Fruit fly (Drosophila melanogaster) whole organism, embryonic: ENCODE measurements around the gene CG42759.

ENCODE experiments used
- Abd-B ChIP-seq: fragments of 200-800 bp; sonication (Bioruptor generic); optimal IDR thresholded peaks from 2 replicates; lab custom pipeline; 2018; ENCODE audit warnings: missing biosample characterization, mild to moderate bottlenecking, missing genetic modification characterization, moderate library complexity
- Blimp-1 ChIP-seq: fragments of 200-800 bp; sonication (Bioruptor generic); optimal IDR thresholded peaks from 3 replicates; lab custom pipeline; 2018; ENCODE audit warnings: missing biosample characterization, missing genetic modification characterization, mild to moderate bottlenecking, moderate library complexity, missing genetic modification reagents
- CG1024 ChIP-seq: fragments of 200-800 bp; sonication (Bioruptor generic); IDR thresholded peaks from 2 replicates; pipeline ENCODE4 v1.3.6; 2022; ENCODE audit warnings: missing biosample characterization, missing genetic modification characterization
- CG10267 ChIP-seq: fragments of 200-800 bp; sonication (Bioruptor generic); optimal IDR thresholded peaks from 2 replicates; lab custom pipeline; 2018; ENCODE audit warnings: missing biosample characterization, mild to moderate bottlenecking, missing genetic modification characterization, moderate library complexity
- CG10431 ChIP-seq: fragments of 200-800 bp; sonication (Bioruptor generic); optimal IDR thresholded peaks from 3 replicates; lab custom pipeline; 2018; ENCODE audit warnings: missing biosample characterization, mild to moderate bottlenecking, missing genetic modification characterization
- CG11723 ChIP-seq: fragments of 200-800 bp; sonication (Bioruptor generic); optimal IDR thresholded peaks from 2 replicates; lab custom pipeline; 2017; ENCODE audit warnings: missing biosample characterization, mild to moderate bottlenecking, missing genetic modification characterization
- CG12659 ChIP-seq: fragments of 200-800 bp; sonication (Bioruptor generic); optimal IDR thresholded peaks from 3 replicates; lab custom pipeline; 2017; ENCODE audit warnings: mild to moderate bottlenecking, missing biosample characterization, missing genetic modification reagents, missing genetic modification characterization
- CG15479 ChIP-seq: fragments of 200-800 bp; sonication (Bioruptor generic); optimal IDR thresholded peaks from 3 replicates; lab custom pipeline; 2019; ENCODE audit warnings: missing biosample characterization, mild to moderate bottlenecking, missing genetic modification characterization, moderate library complexity
- CG1603 ChIP-seq: fragments of 200-800 bp; sonication (Bioruptor generic); optimal IDR thresholded peaks from 2 replicates; lab custom pipeline; 2019; ENCODE audit warnings: missing biosample characterization, mild to moderate bottlenecking, missing genetic modification characterization, moderate library complexity
- CG16813 ChIP-seq: fragments of 200-800 bp; sonication (Bioruptor generic); IDR thresholded peaks from 3 replicates; pipeline ENCODE4 v1.3.6; 2022; ENCODE audit warnings: missing biosample characterization, missing genetic modification characterization; ENCODE audit not compliant: partially characterized antibody
- CG17359 ChIP-seq: fragments of 200-800 bp; sonication (Bioruptor generic); optimal IDR thresholded peaks from 3 replicates; lab custom pipeline; 2018; ENCODE audit warnings: missing biosample characterization, mild to moderate bottlenecking, missing genetic modification characterization, moderate library complexity
- CG18476 ChIP-seq: fragments of 200-800 bp; sonication (Bioruptor generic); optimal IDR thresholded peaks from 2 replicates; lab custom pipeline; 2016; ENCODE audit warnings: missing biosample characterization, mild to moderate bottlenecking, missing genetic modification characterization
- CG30403 ChIP-seq: fragments of 200-800 bp; sonication (Bioruptor generic); optimal IDR thresholded peaks from 3 replicates; lab custom pipeline; 2016; ENCODE audit warnings: missing biosample characterization, missing genetic modification characterization
- CG3407 ChIP-seq: fragments of 200-800 bp; sonication (Bioruptor generic); optimal IDR thresholded peaks from 2 replicates; lab custom pipeline; 2018; ENCODE audit warnings: missing biosample characterization, mild to moderate bottlenecking, missing genetic modification characterization
- CG43689 ChIP-seq: fragments of 200-800 bp; sonication (Bioruptor generic); IDR thresholded peaks from 2 replicates; pipeline ENCODE4 v1.3.6; 2022; ENCODE audit warnings: missing biosample characterization, missing genetic modification characterization
- CG6175 ChIP-seq: fragments of 200-800 bp; sonication (Bioruptor generic); IDR thresholded peaks from 3 replicates; pipeline ENCODE4 v1.3.6; 2022; ENCODE audit warnings: missing biosample characterization, missing genetic modification characterization
- CG6272 ChIP-seq: fragments of 200-800 bp; sonication (Bioruptor generic); IDR thresholded peaks from 2 replicates; pipeline ENCODE4 v1.3.6; 2022; ENCODE audit warnings: missing biosample characterization, missing genetic modification characterization
- CG6654 ChIP-seq: fragments of 200-800 bp; sonication (Bioruptor generic); optimal IDR thresholded peaks from 2 replicates; lab custom pipeline; 2017; ENCODE audit warnings: missing biosample characterization, mild to moderate bottlenecking, missing genetic modification characterization
- CG6813 ChIP-seq: fragments of 200-800 bp; sonication (Bioruptor generic); optimal IDR thresholded peaks from 2 replicates; lab custom pipeline; 2017; ENCODE audit warnings: missing biosample characterization, missing genetic modification characterization, mild to moderate bottlenecking, moderate library complexity, missing genetic modification reagents
- CG7271 ChIP-seq: fragments of 200-800 bp; sonication (Bioruptor generic); optimal IDR thresholded peaks from 2 replicates; lab custom pipeline; 2018; ENCODE audit warnings: missing biosample characterization, mild to moderate bottlenecking, missing genetic modification characterization, moderate library complexity
- CG9797 ChIP-seq: fragments of 200-800 bp; sonication (Bioruptor generic); optimal IDR thresholded peaks from 3 replicates; lab custom pipeline; 2018; ENCODE audit warnings: missing biosample characterization, mild to moderate bottlenecking, missing genetic modification characterization
- CG9876 ChIP-seq: fragments of 200-800 bp; sonication (Bioruptor generic); optimal IDR thresholded peaks from 2 replicates; lab custom pipeline; 2016; ENCODE audit warnings: missing biosample characterization, missing genetic modification characterization
- CG9932 ChIP-seq: fragments of 200-800 bp; sonication (Bioruptor generic); IDR thresholded peaks from 2 replicates; pipeline ENCODE4 v1.3.6; 2022; ENCODE audit warnings: missing biosample characterization, missing genetic modification characterization
- Dip2 ChIP-seq: fragments of 200-800 bp; sonication (Bioruptor generic); IDR thresholded peaks from 2 replicates; pipeline ENCODE4 v1.3.6; 2022; ENCODE audit warnings: missing biosample characterization, missing genetic modification characterization
- Doc2 ChIP-seq: fragments of 200-800 bp; sonication (Bioruptor generic); IDR thresholded peaks from 2 replicates; pipeline ENCODE4 v1.3.6; 2022; ENCODE audit warnings: missing biosample characterization, missing genetic modification characterization
- Ets65A ChIP-seq: fragments of 200-800 bp; sonication (Bioruptor generic); peaks from one replicate; lab custom pipeline; 2016; ENCODE audit warnings: missing biosample characterization, missing genetic modification characterization
- HLH54F ChIP-seq: fragments of 200-800 bp; sonication (Bioruptor generic); optimal IDR thresholded peaks from 3 replicates; lab custom pipeline; 2016; ENCODE audit warnings: missing biosample characterization, missing genetic modification characterization
- HmgZ ChIP-seq: fragments of 200-800 bp; sonication (Bioruptor generic); optimal IDR thresholded peaks from 2 replicates; lab custom pipeline; 2018; ENCODE audit warnings: missing biosample characterization, mild to moderate bottlenecking, missing genetic modification characterization
- Hmx ChIP-seq: fragments of 200-800 bp; sonication (Bioruptor generic); optimal IDR thresholded peaks from 2 replicates; lab custom pipeline; 2016; ENCODE audit warnings: missing biosample characterization, missing genetic modification characterization
- Mad ChIP-seq: fragments of 200-800 bp; sonication (Bioruptor generic); optimal IDR thresholded peaks from 2 replicates; lab custom pipeline; 2016; ENCODE audit warnings: missing biosample characterization, missing genetic modification characterization
- NFAT ChIP-seq: fragments of 200-800 bp; sonication (Bioruptor generic); IDR thresholded peaks from 2 replicates; pipeline ENCODE4 v1.3.6; 2022; ENCODE audit warnings: missing biosample characterization, missing genetic modification characterization
- Oli ChIP-seq: fragments of 200-800 bp; sonication (Bioruptor generic); optimal IDR thresholded peaks from 2 replicates; lab custom pipeline; 2018; ENCODE audit warnings: missing biosample characterization, mild to moderate bottlenecking, missing genetic modification characterization, moderate library complexity
- Optix ChIP-seq: fragments of 200-800 bp; sonication (Bioruptor generic); IDR thresholded peaks from 3 replicates; pipeline ENCODE4 v1.3.6; 2022; ENCODE audit warnings: missing biosample characterization, missing genetic modification characterization
- Sin3A ChIP-seq: fragments of >200 bp; optimal IDR thresholded peaks from 2 replicates; lab custom pipeline; 2018
- TFAM ChIP-seq: fragments of 200-800 bp; sonication (Bioruptor generic); optimal IDR thresholded peaks from 2 replicates; lab custom pipeline; 2017; ENCODE audit warnings: missing biosample characterization, missing genetic modification characterization, inconsistent platforms
- Vsx1 ChIP-seq: fragments of 200-800 bp; sonication (Bioruptor generic); optimal IDR thresholded peaks from 2 replicates; lab custom pipeline; 2017; ENCODE audit warnings: missing biosample characterization, mild to moderate bottlenecking, missing genetic modification characterization, missing genetic modification reagents
- Xbp1 ChIP-seq: fragments of 200-800 bp; sonication (Bioruptor generic); optimal IDR thresholded peaks from 3 replicates; lab custom pipeline; 2016; ENCODE audit warnings: missing biosample characterization, mild to moderate bottlenecking, missing genetic modification characterization
- al ChIP-seq: fragments of 200-800 bp; sonication (Bioruptor generic); IDR thresholded peaks from 2 replicates; pipeline ENCODE4 v1.3.6; 2022; ENCODE audit warnings: missing biosample characterization, missing genetic modification characterization
- ara ChIP-seq: fragments of 200-800 bp; sonication (Bioruptor generic); IDR thresholded peaks from 2 replicates; pipeline ENCODE4 v1.3.6; 2022; ENCODE audit warnings: missing biosample characterization, missing genetic modification characterization
- chm ChIP-seq: fragments of 200-800 bp; sonication (Bioruptor generic); IDR thresholded peaks from 2 replicates; pipeline ENCODE4 v1.3.6; 2022; ENCODE audit warnings: missing biosample characterization, missing genetic modification characterization
- crp ChIP-seq, 2 experiments: fragments of 200-800 bp; sonication (Bioruptor generic); optimal IDR thresholded peaks; 2 replicates in 1 of 2; 3 replicates in 1 of 2; lab custom pipeline; 2017; ENCODE audit warnings: missing biosample characterization in 2 of 2, missing genetic modification characterization in 2 of 2, mild to moderate bottlenecking in 1 of 2, moderate library complexity in 1 of 2
- disco-r ChIP-seq: fragments of 200-800 bp; sonication (Bioruptor generic); optimal IDR thresholded peaks from 2 replicates; lab custom pipeline; 2016; ENCODE audit warnings: missing biosample characterization, missing genetic modification characterization
- dmrt99B ChIP-seq: fragments of 200-800 bp; sonication (Bioruptor generic); optimal IDR thresholded peaks from 2 replicates; lab custom pipeline; 2018; ENCODE audit warnings: missing biosample characterization, mild to moderate bottlenecking, missing genetic modification characterization, moderate library complexity
- dysf ChIP-seq: fragments of 200-800 bp; sonication (Bioruptor generic); IDR thresholded peaks from 3 replicates; pipeline ENCODE4 v1.3.6; 2022; ENCODE audit warnings: missing biosample characterization, missing genetic modification characterization
- esg ChIP-seq: fragments of 200-800 bp; sonication (Bioruptor generic); conservative IDR thresholded peaks from 2 replicates; pipeline ENCODE4 v1.3.6; 2022; ENCODE audit warnings: missing biosample characterization, missing genetic modification characterization
- otp ChIP-seq: fragments of 200-800 bp; sonication (Bioruptor generic); IDR thresholded peaks from 3 replicates; pipeline ENCODE4, ENCODE4 v1.3.6; 2022; ENCODE audit warnings: missing biosample characterization, missing genetic modification characterization
- phol ChIP-seq: fragments of 200-800 bp; sonication (Bioruptor generic); optimal IDR thresholded peaks from 3 replicates; lab custom pipeline; 2018; ENCODE audit warnings: missing biosample characterization, mild to moderate bottlenecking, missing genetic modification characterization, moderate library complexity
- psq ChIP-seq: fragments of 200-800 bp; sonication (Bioruptor generic); optimal IDR thresholded peaks from 2 replicates; lab custom pipeline; 2017; ENCODE audit warnings: missing biosample characterization, missing genetic modification characterization
- rib ChIP-seq: fragments of 200-800 bp; sonication (Bioruptor generic); IDR thresholded peaks from 2 replicates; pipeline ENCODE4 v1.3.6; 2022; ENCODE audit warnings: missing biosample characterization, missing genetic modification characterization
- schlank ChIP-seq: fragments of 200-800 bp; sonication (Bioruptor generic); optimal IDR thresholded peaks from 2 replicates; lab custom pipeline; 2018; ENCODE audit warnings: missing biosample characterization, mild to moderate bottlenecking, missing genetic modification characterization
- sens ChIP-seq: fragments of 200-800 bp; sonication (Bioruptor generic); peaks from one replicate; lab custom pipeline; 2016; ENCODE audit warnings: missing biosample characterization, missing genetic modification characterization
- toy ChIP-seq: fragments of 200-800 bp; sonication (Bioruptor generic); IDR thresholded peaks from 2 replicates; pipeline ENCODE4 v1.3.6; 2022; ENCODE audit warnings: missing biosample characterization, missing genetic modification characterization

Gene CG42759

DNA sequence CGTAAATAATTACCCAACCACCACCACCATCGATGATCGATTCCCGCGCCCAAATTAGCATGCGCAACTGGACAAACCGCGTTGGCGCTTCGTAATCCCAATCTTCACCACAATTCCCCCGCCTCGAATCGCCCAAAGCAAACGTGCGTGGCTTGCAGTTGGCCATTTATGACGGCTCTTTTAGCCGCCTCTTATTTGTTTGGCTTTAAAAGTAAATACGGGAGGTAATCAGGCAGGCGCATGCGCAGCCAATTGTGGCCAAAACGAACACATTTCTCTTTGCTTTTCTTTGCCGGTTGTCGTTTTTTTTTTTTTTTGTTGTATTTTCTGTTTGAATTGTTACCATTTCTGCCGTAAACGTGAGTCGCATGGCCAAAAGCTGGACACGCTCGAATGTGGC, 7.7 kb downstream of the CG42759 start (continued):
- TF ChIP-seq CG6654 (GFP tag; lab: Kevin White, UChicago) (no peak), sens (peak; percentile 31), Doc2 (GFP tag; lab: Robert Waterston, UW) (no peak), CG43689 (GFP tag; lab: Robert Waterston, UW) (no peak), Ets65A (GFP tag; lab: Kevin White, UChicago) (peak; percentile 86), al (GFP tag; lab: Robert Waterston, UW) (no peak), toy (no peak), schlank (tag; lab: Kevin White, UChicago) (no peak), dysf (GFP tag; lab: Robert Waterston, UW) (no peak), CG6175 (GFP tag; lab: Robert Waterston, UW) (no peak), CG10431 (GFP tag; lab: Kevin White, UChicago) (no peak), TFAM (no peak), CG11723 (peak; percentile 14), Sin3A (lab: Kevin White, UChicago) (no peak), HmgZ (tag; lab: Kevin White, UChicago) (no peak), NFAT (GFP tag; lab: Robert Waterston, UW) (no peak), disco-r (GFP tag; lab: Kevin White, UChicago) (no peak), crp (GFP tag; optimal IDR thresholded peaks at IDR 0.05; lab: Kevin White, UChicago) (no peak), rib (GFP tag; lab: Robert Waterston, UW) (no peak), Hmx (GFP tag; lab: Kevin White, UChicago) (no peak), phol (no peak), Dip2 (GFP tag; lab: Robert Waterston, UW) (no peak), ara (GFP tag; lab: Robert Waterston, UW) (peak; percentile 48; the same call in 1 of the 2 replicates), psq (GFP tag; lab: Kevin White, UChicago) (no peak), CG15479 (GFP tag; lab: Kevin White, UChicago) (no peak), dmrt99B (tag; lab: Kevin White, UChicago) (peak; percentile 48), CG1603 (no peak), CG18476 (GFP tag; lab: Kevin White, UChicago) (no peak), otp (no peak), Oli (no peak), CG9797 (no peak), CG12659 (GFP tag; lab: Kevin White, UChicago) (no peak), Optix (GFP tag; lab: Robert Waterston, UW) (peak; percentile 37; the same call in 1 of the 3 replicates), CG16813 (no peak), chm (no peak), Mad (GFP tag; lab: Kevin White, UChicago) (no peak), CG1024 (GFP tag; lab: Robert Waterston, UW) (peak; percentile 14; the same call in 1 of the 2 replicates), Vsx1 (peak; percentile 44), Xbp1 (GFP tag; lab: Kevin White, UChicago) (no peak), CG17359 (tag; lab: Kevin White, UChicago) (peak; percentile 44), CG3407 (GFP tag; lab: Kevin White, UChicago) (peak; percentile 20), Blimp-1 (peak; percentile 35), HLH54F (GFP tag; lab: Kevin White, UChicago) (no peak), CG9876 (GFP tag; lab: Kevin White, UChicago) (no peak), CG6813 (GFP tag; lab: Kevin White, UChicago) (no peak), CG30403 (GFP tag; lab: Kevin White, UChicago) (no peak), CG7271 (no peak), CG9932 (GFP tag; lab: Robert Waterston, UW) (no peak), Abd-B (GFP tag; lab: Kevin White, UChicago) (no peak), CG6272 (no peak), esg (no peak), CG10267 (no peak)
